Fruit fly (Drosophila melanogaster) whole organism, embryonic: ENCODE measurements around the gene CG14511.

Experiments
- Bdp1 ChIP-seq: fragments of 200-800 bp; sonication (Bioruptor generic); optimal IDR thresholded peaks from 3 replicates; lab custom pipeline; 2016; ENCODE audit warnings: missing biosample characterization, missing genetic modification characterization
- BtbVII ChIP-seq: fragments of 200-800 bp; sonication (Bioruptor generic); optimal IDR thresholded peaks from 3 replicates; lab custom pipeline; 2017; ENCODE audit warnings: missing biosample characterization, mild to moderate bottlenecking, missing genetic modification characterization
- CG11247 ChIP-seq: fragments of 200-800 bp; sonication (Bioruptor generic); IDR thresholded peaks from 2 replicates; pipeline ENCODE4 v1.3.6; 2022; ENCODE audit warnings: missing biosample characterization, missing genetic modification characterization
- CG11560 ChIP-seq: fragments of 200-800 bp; sonication (Bioruptor generic); IDR thresholded peaks from 3 replicates; pipeline ENCODE4 v1.3.6; 2022; ENCODE audit warnings: missing biosample characterization, missing genetic modification characterization
- CG12769 ChIP-seq: fragments of 200-800 bp; sonication (Bioruptor generic); optimal IDR thresholded peaks from 2 replicates; lab custom pipeline; 2019; ENCODE audit warnings: missing biosample characterization, mild to moderate bottlenecking, missing genetic modification characterization, moderate library complexity
- CG14014 ChIP-seq: fragments of 200-800 bp; sonication (Bioruptor generic); IDR thresholded peaks from 2 replicates; pipeline ENCODE4 v1.3.6; 2022; ENCODE audit warnings: missing biosample characterization, missing genetic modification characterization
- CG14441 ChIP-seq: fragments of 200-800 bp; sonication (Bioruptor generic); IDR thresholded peaks from 2 replicates; pipeline ENCODE4 v1.3.6; 2022; ENCODE audit warnings: missing biosample characterization, missing genetic modification characterization
- CG15073 ChIP-seq: fragments of 200-800 bp; sonication (Bioruptor generic); optimal IDR thresholded peaks from 2 replicates; lab custom pipeline; 2016; ENCODE audit warnings: missing biosample characterization, missing genetic modification characterization
- CG15696 ChIP-seq: fragments of 200-800 bp; sonication (Bioruptor generic); optimal IDR thresholded peaks from 2 replicates; lab custom pipeline; 2019; ENCODE audit warnings: missing biosample characterization, mild to moderate bottlenecking, missing genetic modification characterization, moderate library complexity
- CG16815 ChIP-seq: fragments of 200-800 bp; sonication (Bioruptor generic); optimal IDR thresholded peaks from 3 replicates; lab custom pipeline; 2017; ENCODE audit warnings: missing biosample characterization, mild to moderate bottlenecking, missing genetic modification characterization
- CG17802 ChIP-seq: fragments of 200-800 bp; sonication (Bioruptor generic); optimal IDR thresholded peaks from 2 replicates; lab custom pipeline; 2018; ENCODE audit warnings: missing biosample characterization, mild to moderate bottlenecking, missing genetic modification characterization, moderate library complexity
- CG17912 ChIP-seq: fragments of 200-800 bp; sonication (Bioruptor generic); optimal IDR thresholded peaks from 2 replicates; lab custom pipeline; 2018; ENCODE audit warnings: missing biosample characterization, mild to moderate bottlenecking, missing genetic modification characterization
- CG1792 ChIP-seq: fragments of 200-800 bp; sonication (Bioruptor generic); optimal IDR thresholded peaks from 2 replicates; lab custom pipeline; 2016; ENCODE audit warnings: missing biosample characterization, missing genetic modification characterization
- CG18619 ChIP-seq: fragments of 200-800 bp; sonication (Bioruptor generic); optimal IDR thresholded peaks from 3 replicates; lab custom pipeline; 2017; ENCODE audit warnings: missing biosample characterization, mild to moderate bottlenecking, missing genetic modification characterization
- CG2889 ChIP-seq: fragments of 200-800 bp; sonication (Bioruptor generic); IDR thresholded peaks from 3 replicates; pipeline ENCODE4 v1.3.6; 2022; ENCODE audit warnings: missing biosample characterization, missing genetic modification characterization
- CG31388 ChIP-seq: fragments of 200-800 bp; sonication (Bioruptor generic); optimal IDR thresholded peaks from 2 replicates; lab custom pipeline; 2016; ENCODE audit warnings: missing biosample characterization, missing genetic modification characterization
- CG32772 ChIP-seq: fragments of 200-800 bp; sonication (Bioruptor generic); IDR thresholded peaks from 2 replicates; pipeline ENCODE4 v1.3.6; 2022; ENCODE audit warnings: missing biosample characterization, missing genetic modification characterization
- CG3847 ChIP-seq: fragments of 200-800 bp; sonication (Bioruptor generic); IDR thresholded peaks from 2 replicates; pipeline ENCODE4 v1.3.6; 2022; ENCODE audit warnings: missing biosample characterization, missing genetic modification characterization
- CG6689 ChIP-seq: fragments of 200-800 bp; sonication (Bioruptor generic); IDR thresholded peaks from 2 replicates; pipeline ENCODE4 v1.3.6; 2022; ENCODE audit warnings: missing biosample characterization, missing genetic modification characterization
- CG8359 ChIP-seq: fragments of 200-800 bp; sonication (Bioruptor generic); optimal IDR thresholded peaks from 2 replicates; lab custom pipeline; 2017; ENCODE audit warnings: missing biosample characterization, mild to moderate bottlenecking, missing genetic modification characterization, borderline replicate concordance
- CG8765 ChIP-seq: fragments of 200-800 bp; sonication (Bioruptor generic); IDR thresholded peaks from 2 replicates; pipeline ENCODE4 v1.3.6; 2022; ENCODE audit warnings: missing biosample characterization, missing genetic modification characterization
- CG9437 ChIP-seq: fragments of 200-800 bp; sonication (Bioruptor generic); optimal IDR thresholded peaks from 2 replicates; lab custom pipeline; 2018; ENCODE audit warnings: missing biosample characterization, mild to moderate bottlenecking, missing genetic modification characterization
- Deaf1 ChIP-seq: fragments of 200-800 bp; optimal IDR thresholded peaks from 3 replicates; lab custom pipeline; 2019; ENCODE audit warnings: missing biosample characterization, mild to moderate bottlenecking, missing genetic modification characterization, moderate library complexity
- Dip3 ChIP-seq: fragments of 200-800 bp; sonication (Bioruptor generic); optimal IDR thresholded peaks from 3 replicates; lab custom pipeline; 2016; ENCODE audit warnings: missing biosample characterization, missing genetic modification characterization
- Gsc ChIP-seq: fragments of 200-800 bp; sonication (Bioruptor generic); IDR thresholded peaks from 2 replicates; pipeline ENCODE4 v1.3.6; 2022; ENCODE audit warnings: missing biosample characterization, missing genetic modification characterization
- HmgD ChIP-seq: fragments of 200-800 bp; sonication (Bioruptor generic); optimal IDR thresholded peaks from 3 replicates; lab custom pipeline; 2016; ENCODE audit warnings: missing biosample characterization, missing genetic modification characterization
- PHDP ChIP-seq: fragments of 200-800 bp; sonication (Bioruptor generic); optimal IDR thresholded peaks from 3 replicates; lab custom pipeline; 2018; ENCODE audit warnings: missing biosample characterization, mild to moderate bottlenecking, missing genetic modification characterization, moderate library complexity
- Ravus ChIP-seq: fragments of 200-800 bp; sonication (Bioruptor generic); IDR thresholded peaks from 2 replicates; pipeline ENCODE4 v1.3.6; 2022; ENCODE audit warnings: missing biosample characterization, missing genetic modification characterization
- TFAM ChIP-seq: fragments of 200-800 bp; sonication (Bioruptor generic); optimal IDR thresholded peaks from 2 replicates; lab custom pipeline; 2017; ENCODE audit warnings: missing biosample characterization, missing genetic modification characterization, inconsistent platforms
- Vsx1 ChIP-seq: fragments of 200-800 bp; sonication (Bioruptor generic); optimal IDR thresholded peaks from 2 replicates; lab custom pipeline; 2017; ENCODE audit warnings: missing biosample characterization, mild to moderate bottlenecking, missing genetic modification characterization, missing genetic modification reagents
- Xrp1 ChIP-seq: fragments of 200-800 bp; sonication (Bioruptor generic); IDR thresholded peaks from 2 replicates; pipeline ENCODE4 v1.3.6; 2022; ENCODE audit warnings: missing biosample characterization, missing genetic modification characterization
- chn ChIP-seq: fragments of 200-800 bp; sonication (Bioruptor generic); optimal IDR thresholded peaks from 2 replicates; lab custom pipeline; 2016; ENCODE audit warnings: missing biosample characterization, missing genetic modification characterization
- ci ChIP-seq: fragments of 200-800 bp; sonication (Bioruptor generic); IDR thresholded peaks from 3 replicates; pipeline ENCODE4 v1.3.6; 2022; ENCODE audit warnings: missing biosample characterization, missing genetic modification characterization
- dati ChIP-seq: fragments of 200-800 bp; sonication (Bioruptor generic); IDR thresholded peaks from 2 replicates; pipeline ENCODE4 v1.3.6; 2022; ENCODE audit warnings: missing biosample characterization, missing genetic modification characterization
- ems ChIP-seq: fragments of 200-800 bp; sonication (Bioruptor generic); optimal IDR thresholded peaks from 3 replicates; lab custom pipeline; 2016; ENCODE audit warnings: missing biosample characterization, missing genetic modification characterization
- eyg ChIP-seq: fragments of 200-800 bp; sonication (Bioruptor generic); optimal IDR thresholded peaks from 3 replicates; lab custom pipeline; 2016; ENCODE audit warnings: missing biosample characterization, missing genetic modification characterization
- gce ChIP-seq: fragments of 200-800 bp; sonication (Bioruptor generic); IDR thresholded peaks from 3 replicates; pipeline ENCODE4 v1.3.6; 2022; ENCODE audit warnings: missing biosample characterization, missing genetic modification characterization
- h ChIP-seq: fragments of >200 bp; optimal IDR thresholded peaks from 2 replicates; lab custom pipeline; 2017
- her ChIP-seq: fragments of 200-800 bp; sonication (Bioruptor generic); optimal IDR thresholded peaks from 2 replicates; lab custom pipeline; 2016; ENCODE audit warnings: missing biosample characterization, missing genetic modification characterization
- jumu ChIP-seq: fragments of 200-800 bp; sonication (Bioruptor generic); optimal IDR thresholded peaks from 3 replicates; lab custom pipeline; 2016; ENCODE audit warnings: missing biosample characterization, missing genetic modification characterization
- kah ChIP-seq: fragments of 200-800 bp; sonication (Bioruptor generic); optimal IDR thresholded peaks from 2 replicates; lab custom pipeline; 2018; ENCODE audit warnings: missing biosample characterization, mild to moderate bottlenecking, missing genetic modification characterization
- lilli ChIP-seq: fragments of 200-800 bp; sonication (Bioruptor generic); optimal IDR thresholded peaks from 3 replicates; lab custom pipeline; 2016; ENCODE audit warnings: missing biosample characterization, missing genetic modification characterization
- mld ChIP-seq: fragments of 200-800 bp; sonication (Bioruptor generic); IDR thresholded peaks from 3 replicates; pipeline ENCODE4 v1.3.6; 2022; ENCODE audit warnings: missing biosample characterization, missing genetic modification characterization; ENCODE audit not compliant: partially characterized antibody
- onecut ChIP-seq: fragments of 200-800 bp; sonication (Bioruptor generic); IDR thresholded peaks from 2 replicates; pipeline ENCODE4 v1.3.6; 2022; ENCODE audit warnings: missing biosample characterization, missing genetic modification characterization
- peb ChIP-seq: fragments of 200-800 bp; sonication (Bioruptor generic); IDR thresholded peaks from 2 replicates; pipeline ENCODE4 v1.3.6; 2022; ENCODE audit warnings: missing biosample characterization, missing genetic modification characterization
- phol ChIP-seq: fragments of 200-800 bp; sonication (Bioruptor generic); optimal IDR thresholded peaks from 3 replicates; lab custom pipeline; 2018; ENCODE audit warnings: missing biosample characterization, mild to moderate bottlenecking, missing genetic modification characterization, moderate library complexity
- ranshi ChIP-seq: fragments of 200-800 bp; sonication (Bioruptor generic); IDR thresholded peaks from 2 replicates; pipeline ENCODE4 v1.3.6; 2022; ENCODE audit warnings: missing biosample characterization, missing genetic modification characterization
- sim ChIP-seq: fragments of 200-800 bp; sonication (Bioruptor generic); IDR thresholded peaks from 2 replicates; pipeline ENCODE4 v1.3.6; 2022; ENCODE audit warnings: missing biosample characterization, missing genetic modification characterization
- sob ChIP-seq: fragments of 200-800 bp; sonication (Bioruptor generic); IDR thresholded peaks from 2 replicates; pipeline ENCODE4 v1.3.6; 2022; ENCODE audit warnings: missing biosample characterization, missing genetic modification characterization
- tap ChIP-seq: fragments of 200-800 bp; optimal IDR thresholded peaks from 3 replicates; lab custom pipeline; 2019; ENCODE audit warnings: missing biosample characterization, mild to moderate bottlenecking, missing genetic modification characterization, moderate library complexity
- tll ChIP-seq, 2 experiments: fragments of 200-800 bp in 1 of 2; fragments of >200 bp in 1 of 2; sonication (Bioruptor generic) in 1 of 2; optimal IDR thresholded peaks; 2 replicates each; lab custom pipeline; 2017 to 2019; ENCODE audit warnings: missing biosample characterization in 2 of 2, missing genetic modification characterization in 2 of 2, mild to moderate bottlenecking in 1 of 2, moderate library complexity in 1 of 2
- vfl ChIP-seq: fragments of 200-800 bp; sonication (Bioruptor generic); optimal IDR thresholded peaks from 2 replicates; lab custom pipeline; 2016; ENCODE audit warnings: missing biosample characterization, missing genetic modification characterization
- wek ChIP-seq: fragments of 200-800 bp; sonication (Bioruptor generic); optimal IDR thresholded peaks from 3 replicates; lab custom pipeline; 2018; ENCODE audit warnings: missing biosample characterization, mild to moderate bottlenecking, missing genetic modification characterization, moderate library complexity

CG14511 gene

DNA sequence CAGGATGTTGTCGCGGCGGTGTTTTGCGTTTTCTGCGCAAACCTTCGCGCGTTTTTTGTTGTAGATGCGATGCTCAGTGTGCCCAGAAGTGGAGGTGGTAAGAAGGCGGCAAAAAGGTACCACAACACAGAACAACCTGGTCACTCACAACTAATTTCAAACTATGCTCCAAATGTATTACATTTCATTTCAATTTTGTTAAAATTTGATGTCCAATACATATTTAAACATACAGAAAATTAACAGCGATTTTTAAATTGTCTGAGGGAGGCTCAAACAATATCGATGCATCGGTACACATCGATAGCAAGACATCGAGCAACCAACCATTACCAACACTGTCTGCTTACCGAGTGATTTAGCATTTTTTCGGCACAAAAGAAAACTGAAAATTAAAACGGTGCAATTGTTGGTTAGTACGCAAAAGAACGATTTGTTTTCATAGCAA, 6.5 kb upstream of the CG14511 start, which contains the start of the genes Slbp and Rpn2 (continued):
- no peak for TF ChIP-seq CG17912 (GFP tag; lab: Kevin White, UChicago)
- TF ChIP-seq mld (GFP tag; lab: Robert Waterston, UW): peak; percentile 86
- TF ChIP-seq Deaf1 (tag; lab: Kevin White, UChicago): peak; percentile 36
- TF ChIP-seq ci (GFP tag; lab: Robert Waterston, UW): 0 out of 3 replicates have a peak, but pooled peaks have one; percentile 52
- no peak for TF ChIP-seq Vsx1
- no peak for TF ChIP-seq CG32772 (GFP tag; lab: Robert Waterston, UW)
- TF ChIP-seq sob (GFP tag; lab: Robert Waterston, UW): peak; percentile 62
- TF ChIP-seq chn (GFP tag; lab: Kevin White, UChicago): peak; percentile 43
- TF ChIP-seq CG12769 (tag; lab: Kevin White, UChicago): peak; percentile 58
- no peak for TF ChIP-seq CG9437
- TF ChIP-seq gce: no peak
- no peak for TF ChIP-seq tll (GFP tag; optimal IDR thresholded peaks at IDR 0.05; lab: Kevin White, UChicago)
- TF ChIP-seq BtbVII (GFP tag; lab: Kevin White, UChicago): no peak
- TF ChIP-seq CG6689 (GFP tag; lab: Robert Waterston, UW): no peak
- peak; percentile 80 for TF ChIP-seq CG3847
- no peak for TF ChIP-seq ranshi
- peak; percentile 15 for TF ChIP-seq Bdp1 (GFP tag; lab: Kevin White, UChicago)
- peak; percentile 12 for TF ChIP-seq ems (GFP tag; lab: Kevin White, UChicago)
- TF ChIP-seq sim: no peak
- no peak for TF ChIP-seq CG15696 (tag; lab: Kevin White, UChicago)
- TF ChIP-seq jumu (GFP tag; lab: Kevin White, UChicago): peak; percentile 76
- no peak for TF ChIP-seq dati (GFP tag; lab: Robert Waterston, UW)
- no peak for TF ChIP-seq CG15073 (GFP tag; lab: Kevin White, UChicago)
- peak; percentile 70 for TF ChIP-seq lilli (GFP tag; lab: Kevin White, UChicago)
- TF ChIP-seq Ravus (GFP tag; lab: Robert Waterston, UW): no peak
- no peak for TF ChIP-seq CG31388 (GFP tag; lab: Kevin White, UChicago)
- TF ChIP-seq Gsc (GFP tag; lab: Robert Waterston, UW): no peak
- TF ChIP-seq PHDP: peak; percentile 19
- TF ChIP-seq her (GFP tag; lab: Kevin White, UChicago): peak; percentile 41
- TF ChIP-seq Dip3 (GFP tag; lab: Kevin White, UChicago): peak; percentile 45
- TF ChIP-seq peb (GFP tag; lab: Robert Waterston, UW): no peak
- TF ChIP-seq CG11247 (GFP tag; lab: Robert Waterston, UW): no peak
- TF ChIP-seq CG8359 (GFP tag; lab: Kevin White, UChicago): peak; percentile 66
- TF ChIP-seq vfl (GFP tag; lab: Kevin White, UChicago): peak; percentile 45
- TF ChIP-seq onecut (GFP tag; lab: Robert Waterston, UW): 0 out of 2 replicates have a peak, but pooled peaks have one; percentile 21
- no peak for TF ChIP-seq Xrp1 (GFP tag; lab: Robert Waterston, UW)
- no peak for TF ChIP-seq CG1792 (GFP tag; lab: Kevin White, UChicago)
- no peak for TF ChIP-seq CG11560 (tag; lab: Robert Waterston, UW)
- no peak for TF ChIP-seq CG14441 (GFP tag; lab: Robert Waterston, UW)
- peak; percentile 53 for TF ChIP-seq eyg (GFP tag; lab: Kevin White, UChicago)
- no peak for TF ChIP-seq CG16815 (GFP tag; lab: Kevin White, UChicago)
- no peak for TF ChIP-seq CG18619 (GFP tag; lab: Kevin White, UChicago)
- TF ChIP-seq h: no peak
- no peak for TF ChIP-seq kah (GFP tag; lab: Kevin White, UChicago)
- TF ChIP-seq TFAM (GFP tag; lab: Kevin White, UChicago): no peak
- TF ChIP-seq tap (tag; lab: Kevin White, UChicago): no peak
- no peak for TF ChIP-seq CG17802 (tag; lab: Kevin White, UChicago)
- TF ChIP-seq phol: peak; percentile 71
- no peak for TF ChIP-seq CG2889 (GFP tag; lab: Robert Waterston, UW)
- no peak for TF ChIP-seq CG8765 (GFP tag; lab: Robert Waterston, UW)
- peak; percentile 62 for TF ChIP-seq HmgD (GFP tag; lab: Kevin White, UChicago)
- no peak for TF ChIP-seq wek
- 0 out of 2 replicates have a peak, but pooled peaks have one; percentile 25 for TF ChIP-seq CG14014 (GFP tag; lab: Robert Waterston, UW)
